Worm (Caenorhabditis elegans): ENCODE measurements around the gene F47B8.4.

The F47B8.4 gene

DNA sequence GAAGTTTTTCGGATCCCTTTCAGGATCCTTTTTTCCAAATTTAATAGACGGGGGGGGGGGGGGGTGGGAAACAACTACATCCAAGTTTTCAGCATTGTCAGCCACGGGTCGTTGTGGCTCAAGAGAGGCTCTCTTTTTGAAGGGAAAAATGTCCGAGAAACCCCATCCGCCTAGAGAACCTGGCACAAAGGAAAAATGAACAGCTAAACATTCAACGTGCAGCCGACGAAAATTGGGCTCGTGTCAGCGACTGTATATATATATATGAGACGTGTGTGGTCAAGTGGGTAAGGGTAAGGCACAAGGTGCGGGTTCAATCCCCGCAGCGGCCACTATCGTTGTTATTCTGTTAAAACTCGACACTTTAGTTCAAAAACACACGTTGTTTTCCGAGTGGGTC is 34.1 kb upstream of the F47B8.4 start, which contains the start of gene Y49A3A.4:
Gene Y49A3A.4 (minus strand): TSS at position 314 of the 400 bp plus-strand sequence.
- TF ChIP-seq bed-3 (GFP tag; optimal IDR thresholded peaks at IDR 0.05) (no peak), nhr-2 (tag; optimal IDR thresholded peaks at IDR 0.05) (no peak), pha-4 (tag; optimal IDR thresholded peaks at IDR 0.05) (no peak), ceh-83 (GFP tag; optimal IDR thresholded peaks at IDR 0.05) (no peak), sptf-1 (tag; optimal IDR thresholded peaks at IDR 0.05) (no peak), mep-1 (tag; optimal IDR thresholded peaks at IDR 0.05) (no peak), ztf-11 (tag; optimal IDR thresholded peaks at IDR 0.05) (no peak), unc-120 (tag; optimal IDR thresholded peaks at IDR 0.05; ENCODE audit: poor library complexity, severe bottlenecking) (no peak), mls-2 (tag; optimal IDR thresholded peaks at IDR 0.05) (no peak), lsy-2 (tag; optimal IDR thresholded peaks at IDR 0.05) (no peak), zip-8 (tag; optimal IDR thresholded peaks at IDR 0.05) (no peak), ces-1 (GFP tag; optimal IDR thresholded peaks at IDR 0.05) (no peak), blmp-1 (tag; optimal IDR thresholded peaks at IDR 0.05) (no peak), nhr-76 (tag; optimal IDR thresholded peaks at IDR 0.05) (no peak), cnd-1 (tag; optimal IDR thresholded peaks at IDR 0.05) (no peak), ham-2 (GFP tag; optimal IDR thresholded peaks at IDR 0.05) (no peak)

DNA sequence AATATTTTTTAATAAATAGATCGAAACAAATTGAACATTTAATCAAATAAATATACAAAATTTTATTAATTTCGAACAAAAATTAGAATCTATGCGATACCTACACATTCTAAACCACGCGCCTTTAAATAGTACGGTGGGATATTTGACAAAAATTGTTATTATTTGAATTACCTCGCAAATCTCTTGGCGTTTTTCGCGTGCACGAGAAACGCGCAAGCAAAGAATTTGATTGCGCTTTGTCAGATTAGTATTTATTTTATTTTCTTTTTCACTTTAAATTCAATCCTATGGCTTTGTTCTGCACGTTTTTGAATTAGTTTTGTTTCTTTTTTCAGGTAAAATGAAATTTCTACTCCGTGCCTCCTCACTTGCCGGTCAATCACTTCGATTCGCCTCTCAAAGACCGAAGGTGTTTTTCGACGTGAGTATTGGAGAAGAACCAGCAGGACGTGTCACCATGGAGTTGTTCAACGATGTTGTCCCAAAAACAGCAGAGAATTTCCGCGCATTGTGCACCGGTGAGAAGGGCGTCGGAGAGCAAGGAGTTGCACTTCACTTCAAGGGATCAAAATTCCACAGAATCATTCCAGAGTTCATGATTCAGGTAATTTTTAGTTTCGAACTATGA is 31.4 kb upstream of the F47B8.4 start, which contains the start of gene cyn-1:
Gene cyn-1 (plus strand): TSS at position 339 of the 631 bp plus-strand sequence.
- TF ChIP-seq nhr-28 (tag; optimal IDR thresholded peaks at IDR 0.05) = no peak
- TF ChIP-seq flh-1 (GFP tag; optimal IDR thresholded peaks at IDR 0.05) = no peak
- TF ChIP-seq blmp-1 (tag; optimal IDR thresholded peaks at IDR 0.05) = no peak
- TF ChIP-seq unc-120 (tag; optimal IDR thresholded peaks at IDR 0.05; ENCODE audit: poor library complexity, severe bottlenecking) = peak; percentile 7
- TF ChIP-seq elt-3 (tag; optimal IDR thresholded peaks at IDR 0.05) = no peak
- TF ChIP-seq ceh-83 (GFP tag; optimal IDR thresholded peaks at IDR 0.05) = no peak
- TF ChIP-seq ceh-43 (GFP tag; optimal IDR thresholded peaks at IDR 0.05) = no peak
- peak; percentile 23 for TF ChIP-seq hlh-1 (tag; optimal IDR thresholded peaks at IDR 0.05)
- peak; percentile 80 for TF ChIP-seq ces-1 (GFP tag; optimal IDR thresholded peaks at IDR 0.05)
- peak; percentile 12 for TF ChIP-seq drap-1 (GFP tag; optimal IDR thresholded peaks at IDR 0.05)
- peak; percentile 25 for TF ChIP-seq ceh-39 (tag; optimal IDR thresholded peaks at IDR 0.05)
- TF ChIP-seq nhr-2 (tag; optimal IDR thresholded peaks at IDR 0.05) = no peak
- no peak for TF ChIP-seq nhr-12 (tag; optimal IDR thresholded peaks at IDR 0.05)
- peak; percentile 74 for TF ChIP-seq lin-13 (tag; optimal IDR thresholded peaks at IDR 0.05)
- TF ChIP-seq M03D4.4 (tag; optimal IDR thresholded peaks at IDR 0.05) = no peak
- peak; percentile 72 for TF ChIP-seq nhr-237 (tag; optimal IDR thresholded peaks at IDR 0.05)
- TF ChIP-seq mab-5 (tag; optimal IDR thresholded peaks at IDR 0.05) = no peak
- peak; percentile 79 for TF ChIP-seq lsy-2 (tag; optimal IDR thresholded peaks at IDR 0.05)
- TF ChIP-seq sptf-1 (tag; optimal IDR thresholded peaks at IDR 0.05) = peak; percentile 53
- peak; percentile 77 for TF ChIP-seq pha-4 (tag; optimal IDR thresholded peaks at IDR 0.05)
- peak; percentile 36 for TF ChIP-seq mep-1 (tag; optimal IDR thresholded peaks at IDR 0.05)
- no peak for TF ChIP-seq bed-3 (GFP tag; optimal IDR thresholded peaks at IDR 0.05)

DNA sequence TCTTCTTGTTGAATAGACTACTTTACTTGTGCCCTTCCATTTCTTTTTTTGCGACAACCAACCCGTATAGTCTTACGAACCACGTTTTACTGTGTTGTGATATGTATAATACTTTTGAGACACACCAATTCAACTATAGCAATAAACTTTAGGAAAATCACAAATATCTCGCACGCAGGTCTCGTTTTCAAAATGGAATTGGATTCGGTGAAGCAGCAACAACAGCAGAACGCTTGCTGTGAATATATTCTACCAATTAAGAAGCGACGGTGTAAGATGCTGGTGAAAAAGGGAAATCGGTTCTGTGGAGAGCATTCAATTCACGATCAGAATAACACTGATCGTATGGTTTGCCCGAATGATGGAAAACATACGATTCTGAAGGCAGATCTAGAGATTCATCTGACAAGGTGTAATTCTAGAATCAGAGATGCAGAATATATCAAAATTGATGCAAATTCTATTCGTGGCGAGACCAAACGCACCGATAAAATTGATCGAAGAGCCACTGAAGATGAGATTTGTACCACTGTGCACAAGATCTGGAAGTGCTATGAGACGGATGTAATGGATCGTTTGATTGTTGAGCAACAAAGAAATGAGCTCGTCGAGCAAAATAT is 29.9 kb upstream of the F47B8.4 start, which contains the start of gene Y49A3A.3:
Gene Y49A3A.3 (plus strand): TSS at position 153 of the 620 bp plus-strand sequence.
- TF ChIP-seq unc-120 (tag; optimal IDR thresholded peaks at IDR 0.05; ENCODE audit: poor library complexity, severe bottlenecking) (no peak), zip-8 (tag; optimal IDR thresholded peaks at IDR 0.05) (no peak), cnd-1 (tag; optimal IDR thresholded peaks at IDR 0.05) (no peak), ztf-11 (tag; optimal IDR thresholded peaks at IDR 0.05) (no peak), pha-4 (tag; optimal IDR thresholded peaks at IDR 0.05) (no peak), flh-1 (GFP tag; optimal IDR thresholded peaks at IDR 0.05) (no peak), lin-13 (tag; optimal IDR thresholded peaks at IDR 0.05) (no peak), bed-3 (GFP tag; optimal IDR thresholded peaks at IDR 0.05) (no peak), nhr-12 (tag; optimal IDR thresholded peaks at IDR 0.05) (no peak), mep-1 (tag; optimal IDR thresholded peaks at IDR 0.05) (no peak), sem-2 (GFP tag; optimal IDR thresholded peaks at IDR 0.05) (no peak), ceh-43 (GFP tag; optimal IDR thresholded peaks at IDR 0.05) (no peak), drap-1 (GFP tag; optimal IDR thresholded peaks at IDR 0.05) (no peak), mls-2 (tag; optimal IDR thresholded peaks at IDR 0.05) (no peak), elt-3 (tag; optimal IDR thresholded peaks at IDR 0.05) (no peak), tbx-8 (GFP tag; optimal IDR thresholded peaks at IDR 0.05) (no peak), hlh-1 (tag; optimal IDR thresholded peaks at IDR 0.05) (no peak)

DNA sequence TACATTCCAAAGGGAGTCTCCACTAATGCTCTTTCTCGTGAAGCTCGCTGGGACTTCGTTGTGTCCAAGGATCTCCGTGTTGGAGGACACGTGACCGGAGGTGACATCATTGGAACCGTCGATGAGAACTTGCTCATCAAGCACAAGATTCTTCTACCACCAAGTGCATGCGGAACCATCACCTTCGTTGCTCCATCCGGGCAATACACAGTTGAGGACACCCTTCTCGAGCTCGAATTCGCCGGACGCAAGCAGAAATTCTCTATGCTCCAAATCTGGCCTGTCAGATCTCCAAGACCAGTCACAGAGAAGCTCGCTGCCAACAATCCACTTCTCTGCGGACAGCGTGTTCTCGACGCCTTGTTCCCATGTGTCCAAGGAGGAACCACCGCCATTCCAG is 27.6 kb upstream of the F47B8.4 start:
- no peak for TF ChIP-seq sptf-1 (tag; optimal IDR thresholded peaks at IDR 0.05)
- TF ChIP-seq drap-1 (GFP tag; optimal IDR thresholded peaks at IDR 0.05) = peak; percentile 26

Data from whole organism, mixed stage, embryonic.